Worm (Caenorhabditis elegans): ENCODE results near the gene Y73B6BL.288.

DNA sequence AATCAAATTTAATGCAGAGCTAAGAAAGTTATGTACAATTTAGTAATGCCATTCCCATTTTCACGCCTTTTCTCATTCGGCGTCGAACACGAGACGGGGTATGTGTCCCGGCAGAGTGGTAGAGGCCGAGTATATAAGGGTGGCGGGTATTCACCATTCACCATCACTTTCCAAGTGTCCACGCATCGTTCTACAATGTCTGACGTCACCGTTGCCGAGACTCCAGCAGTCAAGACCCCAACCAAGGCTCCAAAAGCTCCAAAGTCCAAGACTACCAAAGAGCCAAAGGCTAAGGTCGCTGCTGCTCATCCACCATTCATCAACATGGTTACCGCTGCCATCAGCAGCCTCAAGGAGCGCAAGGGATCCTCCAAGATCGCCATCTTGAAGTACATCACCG, 48.2 kb downstream of the Y73B6BL.288 start, which contains the start of gene hil-2:
- TF ChIP-seq lin-39 (tag; optimal IDR thresholded peaks at IDR 0.05) (no peak), nhr-237 (tag; optimal IDR thresholded peaks at IDR 0.05) (no peak), ceh-16 (tag; optimal IDR thresholded peaks at IDR 0.05) (no peak), fos-1 (tag; optimal IDR thresholded peaks at IDR 0.05) (no peak), unc-39 (tag; optimal IDR thresholded peaks at IDR 0.05) (no peak), skn-1 (tag; optimal IDR thresholded peaks at IDR 0.05) (no peak), snpc-4 (tag; optimal IDR thresholded peaks at IDR 0.05) (no peak), F13H6.1 (tag; optimal IDR thresholded peaks at IDR 0.05) (no peak)
